Worm (Caenorhabditis elegans): ENCODE data around the gene cdh-4.

cdh-4 gene

DNA sequence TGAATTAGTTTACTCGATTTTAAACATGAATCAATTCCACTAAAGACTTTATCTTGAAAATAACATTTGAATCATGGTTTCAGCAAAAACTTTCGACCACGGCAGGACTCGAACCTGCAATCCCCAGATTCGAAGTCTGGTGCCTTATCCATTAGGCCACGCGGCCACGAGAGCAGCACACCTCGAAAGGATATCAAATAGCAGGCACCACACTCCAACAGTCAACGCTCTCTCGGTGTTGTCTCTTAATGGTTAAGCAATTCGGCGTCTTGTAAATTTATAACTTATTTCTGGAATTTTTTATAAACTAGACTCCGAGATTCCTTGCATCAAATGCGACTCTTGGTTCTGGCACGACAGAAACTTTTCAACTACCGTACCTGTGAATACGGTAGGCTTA lies 49.4 kb upstream of the cdh-4 start (continued):
- no peak for TF ChIP-seq pag-3 (tag; optimal IDR thresholded peaks at IDR 0.05; ENCODE audit: borderline replicate concordance, insufficient read depth)
- TF ChIP-seq nhr-12 (tag; optimal IDR thresholded peaks at IDR 0.05) = no peak
- no peak for TF ChIP-seq hlh-4 (tag; optimal IDR thresholded peaks at IDR 0.05)
- no peak for TF ChIP-seq aha-1 (tag; optimal IDR thresholded peaks at IDR 0.05)
- TF ChIP-seq C34B4.2 (tag; optimal IDR thresholded peaks at IDR 0.05) = no peak
- TF ChIP-seq zag-1 (tag; optimal IDR thresholded peaks at IDR 0.05) = no peak
- TF ChIP-seq nhr-76 (tag; optimal IDR thresholded peaks at IDR 0.05) = no peak
- TF ChIP-seq isw-1 (GFP tag; IDR thresholded peaks at IDR 0.05) = no peak; the same call in 1 of the 2 replicates
- TF ChIP-seq tlp-1 (tag; optimal IDR thresholded peaks at IDR 0.05) = no peak
- TF ChIP-seq nhr-28 (tag; optimal IDR thresholded peaks at IDR 0.05) = no peak
- TF ChIP-seq ztf-4 (tag; optimal IDR thresholded peaks at IDR 0.05) = peak; percentile 53
- peak; percentile 50 for TF ChIP-seq nhr-85 (tag)
- TF ChIP-seq dpl-1 (GFP tag; optimal IDR thresholded peaks at IDR 0.05) = peak in 2 of 3 experiments; percentile 33 to 52
- TF ChIP-seq pqm-1 (tag; optimal IDR thresholded peaks at IDR 0.05) = no peak
- peak; percentile 44 for TF ChIP-seq xbp-1 (tag; optimal IDR thresholded peaks at IDR 0.05)
- no peak for TF ChIP-seq nhr-11 (tag; optimal IDR thresholded peaks at IDR 0.05)
- TF ChIP-seq hpl-2 (GFP tag; optimal IDR thresholded peaks at IDR 0.05) = no peak
- TF ChIP-seq Y116A8C.19 (tag; optimal IDR thresholded peaks at IDR 0.05; ENCODE audit: borderline replicate concordance) = no peak
- peak; percentile 57 for TF ChIP-seq nhr-19 (GFP tag; conservative IDR thresholded peaks at IDR 0.05)
- TF ChIP-seq ets-5 (GFP tag; IDR thresholded peaks at IDR 0.05) = no peak
- no peak for TF ChIP-seq mef-2 (tag; optimal IDR thresholded peaks at IDR 0.05)
- no peak for TF ChIP-seq nhr-237 (tag; optimal IDR thresholded peaks at IDR 0.05)
- no peak for TF ChIP-seq nhr-77 (tag; optimal IDR thresholded peaks at IDR 0.05)
- peak in 1 of 2 experiments; percentile 34 for TF ChIP-seq mdl-1 (tag; optimal IDR thresholded peaks at IDR 0.05)
- TF ChIP-seq unc-98 (GFP tag; IDR thresholded peaks at IDR 0.05) = no peak
- peak; percentile 62 for TF ChIP-seq swsn-7 (tag; optimal IDR thresholded peaks at IDR 0.05)
- peak; percentile 71 for TF ChIP-seq nhr-47 (tag; optimal IDR thresholded peaks at IDR 0.05)
- TF ChIP-seq grh-1 (GFP tag; IDR thresholded peaks at IDR 0.05) = peak; percentile 16; the same call in 1 of the 2 replicates
- no peak for TF ChIP-seq blmp-1 (tag; optimal IDR thresholded peaks at IDR 0.05)
- peak in 1 of 2 experiments; percentile 21 for TF ChIP-seq ztf-11 (tag; optimal IDR thresholded peaks at IDR 0.05)
- no peak for TF ChIP-seq unc-30 (tag; optimal IDR thresholded peaks at IDR 0.05)
- TF ChIP-seq tbx-2 (tag; optimal IDR thresholded peaks at IDR 0.05) = peak; percentile 30
- TF ChIP-seq C16A3.4 (tag; optimal IDR thresholded peaks at IDR 0.05) = peak; percentile 57
- peak; percentile 57 for TF ChIP-seq lin-14 (GFP tag; optimal IDR thresholded peaks at IDR 0.05)

DNA sequence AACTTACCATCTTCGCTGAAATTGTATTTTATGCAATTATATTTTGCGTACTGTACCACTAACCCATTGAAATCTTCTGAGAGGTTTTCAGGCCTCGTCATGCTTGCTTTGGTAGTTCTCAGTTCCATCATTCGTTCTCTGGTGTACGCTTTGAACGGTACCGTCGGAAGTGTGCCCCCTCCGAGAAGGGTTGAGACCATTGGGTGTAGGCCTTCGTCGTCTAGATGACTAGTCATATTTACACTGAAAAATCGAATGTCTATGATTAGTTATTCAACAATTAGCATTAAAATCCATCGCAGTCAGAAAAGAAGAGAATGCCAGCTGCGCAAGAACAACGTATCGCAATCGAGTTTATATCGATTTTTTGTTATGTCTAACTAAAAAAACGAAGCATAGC lies 45.2 kb upstream of the cdh-4 start, which contains the start of gene ifet-1:
Gene ifet-1 (minus strand): TSS at position 243 of the 400 bp plus-strand sequence.
- TF ChIP-seq nhr-85 (tag) (peak; percentile 18), zip-4 (GFP tag; optimal IDR thresholded peaks at IDR 0.05) (no peak), fkh-8 (tag; optimal IDR thresholded peaks at IDR 0.05) (no peak), lin-35 (GFP tag; optimal IDR thresholded peaks at IDR 0.05) (no peak)

DNA sequence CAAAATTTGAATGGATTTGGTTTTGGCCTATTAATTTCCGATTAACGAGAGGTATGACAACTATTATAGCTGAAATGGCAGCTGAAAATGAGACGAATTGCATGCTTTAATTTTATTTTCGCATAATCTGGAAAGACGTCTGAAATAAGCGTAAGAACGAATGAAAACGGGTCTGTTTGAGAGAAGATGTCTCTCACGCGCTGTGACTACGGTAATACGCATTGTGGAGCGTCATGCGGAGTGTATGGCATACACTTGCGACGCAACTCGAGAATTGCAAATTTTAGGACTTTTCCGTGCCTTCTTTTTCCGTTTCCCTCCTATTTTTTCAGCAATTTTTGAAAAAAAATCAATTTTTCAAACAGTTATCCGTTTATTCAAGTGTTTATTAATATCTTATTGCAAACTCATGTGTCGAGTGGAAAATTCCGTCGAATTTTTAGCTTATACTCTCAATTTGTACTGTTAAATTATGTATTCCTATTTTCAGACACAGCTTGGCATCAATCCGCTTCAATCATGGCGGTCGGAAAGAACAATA lies 44.7 kb upstream of the cdh-4 start, which contains the start of gene rps-1:
Gene rps-1 (plus strand): TSS at position 491 of the 541 bp plus-strand sequence.
- TF ChIP-seq sup-37 (GFP tag; optimal IDR thresholded peaks at IDR 0.05) (peak; percentile 96), lsy-2 (tag; optimal IDR thresholded peaks at IDR 0.05) (peak; percentile 100), aha-1 (tag; optimal IDR thresholded peaks at IDR 0.05) (peak; percentile 91), pqm-1 (tag; optimal IDR thresholded peaks at IDR 0.05) (peak; percentile 50), ama-1 (optimal IDR thresholded peaks at IDR 0.05) (peak; percentile 92), grh-1 (GFP tag; IDR thresholded peaks at IDR 0.05) (peak; percentile 96), nhr-237 (tag; optimal IDR thresholded peaks at IDR 0.05) (peak; percentile 91), elt-3 (tag; optimal IDR thresholded peaks at IDR 0.05) (peak; percentile 93 to 99 (median 98)), ceh-82 (tag; optimal IDR thresholded peaks at IDR 0.05) (peak; percentile 99 to 100 (median 99)), aly-2 (tag; optimal IDR thresholded peaks at IDR 0.05) (peak; percentile 97), xbp-1 (tag; optimal IDR thresholded peaks at IDR 0.05) (peak; percentile 99), elt-2 (tag; optimal IDR thresholded peaks at IDR 0.05) (peak; percentile 93), isw-1 (GFP tag; IDR thresholded peaks at IDR 0.05) (peak; percentile 99), efl-1 (optimal IDR thresholded peaks at IDR 0.05) (peak; percentile 96 to 97), efl-1 (GFP tag; optimal IDR thresholded peaks at IDR 0.05 in 1 of 2) (peak; percentile 91 to 99), nhr-47 (tag; optimal IDR thresholded peaks at IDR 0.05) (peak; percentile 99), lin-39 (tag; optimal IDR thresholded peaks at IDR 0.05) (peak; percentile 97), ceh-63 (GFP tag; optimal IDR thresholded peaks at IDR 0.05) (peak; percentile 91), ceh-88 (GFP tag; IDR thresholded peaks at IDR 0.05) (peak; percentile 95), fkh-8 (tag; optimal IDR thresholded peaks at IDR 0.05) (peak; percentile 99), unc-98 (GFP tag; IDR thresholded peaks at IDR 0.05) (peak; percentile 92), ceh-8 (GFP tag; optimal IDR thresholded peaks at IDR 0.05) (peak; percentile 96)
